Fruit fly (Drosophila melanogaster) whole organism, embryonic: ENCODE results near the gene CG12075.

ENCODE experiments used
- ATbp ChIP-seq: fragments of 200-800 bp; sonication (Bioruptor generic); optimal IDR thresholded peaks from 2 replicates; lab custom pipeline; 2017; ENCODE audit warnings: missing biosample characterization, mild to moderate bottlenecking, missing genetic modification characterization, missing genetic modification reagents
- B-H2 ChIP-seq: fragments of 200-800 bp; sonication (Bioruptor generic); optimal IDR thresholded peaks from 2 replicates; lab custom pipeline; 2018; ENCODE audit warnings: missing biosample characterization, mild to moderate bottlenecking, missing genetic modification characterization
- Blimp-1 ChIP-seq: fragments of 200-800 bp; sonication (Bioruptor generic); optimal IDR thresholded peaks from 3 replicates; lab custom pipeline; 2018; ENCODE audit warnings: missing biosample characterization, missing genetic modification characterization, mild to moderate bottlenecking, moderate library complexity, missing genetic modification reagents
- CG11093 ChIP-seq: fragments of 200-800 bp; sonication (Bioruptor generic); IDR thresholded peaks from 3 replicates; pipeline ENCODE4 v1.3.6; 2022; ENCODE audit warnings: missing biosample characterization, missing genetic modification characterization
- CG12219 ChIP-seq: fragments of 200-800 bp; sonication (Bioruptor generic); optimal IDR thresholded peaks from 3 replicates; lab custom pipeline; 2018; ENCODE audit warnings: missing biosample characterization, mild to moderate bottlenecking, missing genetic modification characterization
- CG12659 ChIP-seq: fragments of 200-800 bp; sonication (Bioruptor generic); optimal IDR thresholded peaks from 3 replicates; lab custom pipeline; 2017; ENCODE audit warnings: mild to moderate bottlenecking, missing biosample characterization, missing genetic modification reagents, missing genetic modification characterization
- CG13123 ChIP-seq: fragments of 200-800 bp; sonication (Bioruptor generic); optimal IDR thresholded peaks from 2 replicates; lab custom pipeline; 2016; ENCODE audit warnings: missing biosample characterization, missing genetic modification characterization
- CG14014 ChIP-seq: fragments of 200-800 bp; sonication (Bioruptor generic); IDR thresholded peaks from 2 replicates; pipeline ENCODE4 v1.3.6; 2022; ENCODE audit warnings: missing biosample characterization, missing genetic modification characterization
- CG15269 ChIP-seq: fragments of 200-800 bp; sonication (Bioruptor generic); optimal IDR thresholded peaks from 2 replicates; lab custom pipeline; 2018; ENCODE audit warnings: missing biosample characterization, mild to moderate bottlenecking, missing genetic modification characterization, moderate library complexity
- CG15514 ChIP-seq: fragments of 200-800 bp; sonication (Bioruptor generic); optimal IDR thresholded peaks from 3 replicates; lab custom pipeline; 2017; ENCODE audit warnings: missing biosample characterization, missing genetic modification characterization, mild to moderate bottlenecking, moderate library complexity, missing genetic modification reagents
- CG1603 ChIP-seq: fragments of 200-800 bp; sonication (Bioruptor generic); optimal IDR thresholded peaks from 2 replicates; lab custom pipeline; 2019; ENCODE audit warnings: missing biosample characterization, mild to moderate bottlenecking, missing genetic modification characterization, moderate library complexity
- CG1647 ChIP-seq: fragments of 200-800 bp; sonication (Bioruptor generic); optimal IDR thresholded peaks from 3 replicates; lab custom pipeline; 2016; ENCODE audit warnings: missing biosample characterization, missing genetic modification characterization
- CG16813 ChIP-seq: fragments of 200-800 bp; sonication (Bioruptor generic); IDR thresholded peaks from 3 replicates; pipeline ENCODE4 v1.3.6; 2022; ENCODE audit warnings: missing biosample characterization, missing genetic modification characterization; ENCODE audit not compliant: partially characterized antibody
- CG17359 ChIP-seq: fragments of 200-800 bp; sonication (Bioruptor generic); optimal IDR thresholded peaks from 3 replicates; lab custom pipeline; 2018; ENCODE audit warnings: missing biosample characterization, mild to moderate bottlenecking, missing genetic modification characterization, moderate library complexity
- CG32767 ChIP-seq: fragments of 200-800 bp; sonication (Bioruptor generic); IDR thresholded peaks from 2 replicates; pipeline ENCODE4 v1.3.6; 2022; ENCODE audit warnings: missing biosample characterization, missing genetic modification characterization
- CG4730 ChIP-seq: fragments of 200-800 bp; sonication (Bioruptor generic); IDR thresholded peaks from 2 replicates; pipeline ENCODE4 v1.3.6; 2022; ENCODE audit warnings: missing biosample characterization, missing genetic modification characterization
- CG5180 ChIP-seq: fragments of 200-800 bp; sonication (Bioruptor generic); optimal IDR thresholded peaks from 3 replicates; lab custom pipeline; 2017; ENCODE audit warnings: missing biosample characterization, missing genetic modification characterization, mild to moderate bottlenecking, moderate library complexity, missing genetic modification reagents
- CG6254 ChIP-seq: fragments of 200-800 bp; sonication (Bioruptor generic); optimal IDR thresholded peaks from 3 replicates; lab custom pipeline; 2017; ENCODE audit warnings: mild to moderate bottlenecking, missing biosample characterization, missing genetic modification reagents, missing genetic modification characterization
- CG6683 ChIP-seq: fragments of 200-800 bp; sonication (Bioruptor generic); optimal IDR thresholded peaks from 2 replicates; lab custom pipeline; 2017; ENCODE audit warnings: missing biosample characterization, mild to moderate bottlenecking, missing genetic modification characterization, missing genetic modification reagents
- CG7745 ChIP-seq: fragments of 200-800 bp; sonication (Bioruptor generic); optimal IDR thresholded peaks from 2 replicates; lab custom pipeline; 2018; ENCODE audit warnings: missing biosample characterization, mild to moderate bottlenecking, missing genetic modification characterization, moderate library complexity
- D ChIP-seq, 2 experiments: fragments of 200-800 bp in 1 of 2; fragments of >200 bp in 1 of 2; sonication (Bioruptor generic) in 1 of 2; optimal IDR thresholded peaks; 2 replicates in 1 of 2; 3 replicates in 1 of 2; lab custom pipeline; 2017; ENCODE audit warnings: mild to moderate bottlenecking in 1 of 2, missing biosample characterization in 1 of 2, missing genetic modification characterization in 1 of 2, missing genetic modification reagents in 1 of 2
- D19A ChIP-seq: fragments of 200-800 bp; optimal IDR thresholded peaks from 3 replicates; lab custom pipeline; 2019; ENCODE audit warnings: missing biosample characterization, mild to moderate bottlenecking, missing genetic modification characterization, moderate library complexity
- D19B ChIP-seq: fragments of 200-800 bp; sonication (Bioruptor generic); optimal IDR thresholded peaks from 2 replicates; lab custom pipeline; 2017; ENCODE audit warnings: missing biosample characterization, mild to moderate bottlenecking, missing genetic modification characterization
- Deaf1 ChIP-seq: fragments of 200-800 bp; optimal IDR thresholded peaks from 3 replicates; lab custom pipeline; 2019; ENCODE audit warnings: missing biosample characterization, mild to moderate bottlenecking, missing genetic modification characterization, moderate library complexity
- Gug ChIP-seq: fragments of 200-800 bp; sonication (Bioruptor generic); IDR thresholded peaks from 4 replicates; pipeline ENCODE4 v1.3.6; 2022; ENCODE audit warnings: missing biosample characterization, missing genetic modification characterization
- Lim3 ChIP-seq: fragments of 200-800 bp; sonication (Bioruptor generic); IDR thresholded peaks from 2 replicates; pipeline ENCODE4 v1.3.6; 2022; ENCODE audit warnings: missing biosample characterization, missing genetic modification characterization
- Myb ChIP-seq: fragments of 200-800 bp; sonication (Bioruptor generic); optimal IDR thresholded peaks from 2 replicates; lab custom pipeline; 2016; ENCODE audit warnings: missing biosample characterization, missing genetic modification characterization
- Oli ChIP-seq: fragments of 200-800 bp; sonication (Bioruptor generic); optimal IDR thresholded peaks from 2 replicates; lab custom pipeline; 2018; ENCODE audit warnings: missing biosample characterization, mild to moderate bottlenecking, missing genetic modification characterization, moderate library complexity
- al ChIP-seq: fragments of 200-800 bp; sonication (Bioruptor generic); IDR thresholded peaks from 2 replicates; pipeline ENCODE4 v1.3.6; 2022; ENCODE audit warnings: missing biosample characterization, missing genetic modification characterization
- amos ChIP-seq: fragments of 200-800 bp; sonication (Bioruptor generic); IDR thresholded peaks from 2 replicates; pipeline ENCODE4 v1.3.6; 2022; ENCODE audit warnings: missing biosample characterization, missing genetic modification characterization; ENCODE audit not compliant: partially characterized antibody
- bsh ChIP-seq, 2 experiments: fragments of 200-800 bp; sonication (Bioruptor generic); optimal IDR thresholded peaks; 2 replicates each; lab custom pipeline; 2017 to 2018; ENCODE audit warnings: mild to moderate bottlenecking in 2 of 2, missing biosample characterization in 2 of 2, missing genetic modification characterization in 2 of 2, moderate library complexity in 1 of 2
- cwo ChIP-seq: fragments of 200-800 bp; sonication (Bioruptor generic); optimal IDR thresholded peaks from 3 replicates; lab custom pipeline; 2017; ENCODE audit warnings: missing biosample characterization, missing genetic modification characterization, mild to moderate bottlenecking, moderate library complexity, missing genetic modification reagents
- da ChIP-seq: fragments of 200-800 bp; sonication (Bioruptor generic); optimal IDR thresholded peaks from 2 replicates; lab custom pipeline; 2016; ENCODE audit warnings: missing biosample characterization, missing genetic modification characterization
- ems ChIP-seq: fragments of 200-800 bp; sonication (Bioruptor generic); optimal IDR thresholded peaks from 3 replicates; lab custom pipeline; 2016; ENCODE audit warnings: missing biosample characterization, missing genetic modification characterization
- exex ChIP-seq: fragments of 200-800 bp; sonication (Bioruptor generic); optimal IDR thresholded peaks from 4 replicates; lab custom pipeline; 2018; ENCODE audit warnings: missing biosample characterization, mild to moderate bottlenecking, missing genetic modification characterization, moderate library complexity
- gro ChIP-seq: fragments of 200-800 bp; sonication (Bioruptor generic); optimal IDR thresholded peaks from 2 replicates; lab custom pipeline; 2016; ENCODE audit warnings: missing biosample characterization, missing genetic modification characterization
- gt ChIP-seq: fragments of 200-800 bp; sonication (Bioruptor generic); IDR thresholded peaks from 2 replicates; pipeline ENCODE4 v1.3.6; 2022; ENCODE audit warnings: missing biosample characterization, missing genetic modification characterization
- ham ChIP-seq: fragments of 200-800 bp; sonication (Bioruptor generic); IDR thresholded peaks from 2 replicates; pipeline ENCODE4 v1.3.6; 2022; ENCODE audit warnings: missing biosample characterization, missing genetic modification characterization
- insv ChIP-seq, 2 experiments: fragments of 200-800 bp; sonication (Bioruptor generic); optimal IDR thresholded peaks; 3 replicates each; lab custom pipeline; 2016 to 2018; ENCODE audit warnings: missing biosample characterization in 2 of 2, missing genetic modification characterization in 2 of 2
- jigr1 ChIP-seq: fragments of 200-800 bp; sonication (Bioruptor generic); IDR thresholded peaks from 3 replicates; pipeline ENCODE4 v1.3.6; 2022; ENCODE audit warnings: missing biosample characterization, missing genetic modification characterization
- lmd ChIP-seq: fragments of 200-800 bp; sonication (Bioruptor generic); IDR thresholded peaks from 2 replicates; pipeline ENCODE4 v1.3.6; 2022; ENCODE audit warnings: missing biosample characterization, missing genetic modification characterization
- salm ChIP-seq: fragments of 200-800 bp; sonication (Bioruptor generic); optimal IDR thresholded peaks from 2 replicates; lab custom pipeline; 2018; ENCODE audit warnings: missing biosample characterization, mild to moderate bottlenecking, missing genetic modification characterization
- seq ChIP-seq: fragments of 200-800 bp; sonication (Bioruptor generic); IDR thresholded peaks from 2 replicates; pipeline ENCODE4 v1.3.6; 2022; ENCODE audit warnings: missing biosample characterization, missing genetic modification characterization
- tap ChIP-seq: fragments of 200-800 bp; optimal IDR thresholded peaks from 3 replicates; lab custom pipeline; 2019; ENCODE audit warnings: missing biosample characterization, mild to moderate bottlenecking, missing genetic modification characterization, moderate library complexity
- twi ChIP-seq: fragments of 200-800 bp; optimal IDR thresholded peaks from 2 replicates; lab custom pipeline; 2019; ENCODE audit warnings: missing biosample characterization, mild to moderate bottlenecking, missing genetic modification characterization, moderate library complexity
- unpg ChIP-seq: fragments of 200-800 bp; sonication (Bioruptor generic); optimal IDR thresholded peaks from 3 replicates; lab custom pipeline; 2018; ENCODE audit warnings: missing biosample characterization, mild to moderate bottlenecking, missing genetic modification characterization, moderate library complexity
- usp ChIP-seq: fragments of >200 bp; optimal IDR thresholded peaks from 2 replicates; lab custom pipeline; 2017; ENCODE audit warnings: missing biosample characterization, missing genetic modification characterization
- wek ChIP-seq: fragments of 200-800 bp; sonication (Bioruptor generic); optimal IDR thresholded peaks from 3 replicates; lab custom pipeline; 2018; ENCODE audit warnings: missing biosample characterization, mild to moderate bottlenecking, missing genetic modification characterization, moderate library complexity

CG12075 gene

DNA sequence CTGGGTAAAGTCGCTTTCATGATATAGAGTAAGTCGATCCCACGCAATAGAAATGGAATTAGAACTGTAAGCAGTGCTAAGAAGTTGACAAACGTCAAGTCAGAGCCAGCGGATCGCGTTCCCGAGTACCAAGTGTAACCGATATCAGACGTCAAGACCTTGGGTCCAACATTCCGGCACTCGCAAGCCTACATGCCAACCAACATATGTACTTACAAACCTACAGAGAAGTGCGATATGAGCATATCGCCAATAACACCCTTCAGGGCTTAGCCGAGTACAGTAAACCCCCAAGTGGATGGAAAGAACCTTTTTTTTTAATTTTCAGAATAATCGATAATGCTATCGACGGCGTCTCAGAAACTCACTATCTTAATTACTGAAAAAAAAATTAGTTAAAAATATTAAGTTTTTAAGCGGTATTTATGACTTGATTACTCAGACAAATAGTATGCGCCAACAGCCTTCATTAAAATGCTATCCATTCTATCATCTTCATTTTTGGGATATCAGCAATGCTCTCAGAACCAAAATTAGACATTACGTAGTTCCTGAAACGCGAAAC lies 54.4 kb downstream of the CG12075 start (continued):
- no peak for TF ChIP-seq twi (tag; lab: Kevin White, UChicago)
- peak; percentile 36; the same call in 1 of the 2 replicates for TF ChIP-seq CG4730 (GFP tag; lab: Robert Waterston, UW)
- peak; percentile 63 for TF ChIP-seq CG15514 (GFP tag; lab: Kevin White, UChicago)
- peak; percentile 8 for TF ChIP-seq Deaf1 (tag; lab: Kevin White, UChicago)
- TF ChIP-seq D (optimal IDR thresholded peaks at IDR 0.05; lab: Kevin White, UChicago), result no peak
- TF ChIP-seq D (GFP tag; optimal IDR thresholded peaks at IDR 0.05; lab: Kevin White, UChicago), result no peak
- TF ChIP-seq CG14014 (GFP tag; lab: Robert Waterston, UW), result peak; percentile 78
- TF ChIP-seq usp (GFP tag; lab: Kevin White, UChicago), result no peak
- peak; percentile 43 for TF ChIP-seq ems (GFP tag; lab: Kevin White, UChicago)
- peak; percentile 62 for TF ChIP-seq al (GFP tag; lab: Robert Waterston, UW)
- no peak for TF ChIP-seq CG5180 (GFP tag; lab: Kevin White, UChicago)
- TF ChIP-seq Oli (tag; lab: Kevin White, UChicago), result peak; percentile 51
- no peak for TF ChIP-seq D19B (GFP tag; lab: Kevin White, UChicago)
- TF ChIP-seq CG15269 (tag; lab: Kevin White, UChicago), result peak; percentile 74
- no peak for TF ChIP-seq CG16813
- no peak for TF ChIP-seq ham (GFP tag; lab: Robert Waterston, UW)
- TF ChIP-seq Gug (GFP tag; lab: Robert Waterston, UW), result peak; percentile 51; the same call in 1 of the 4 replicates
- TF ChIP-seq Lim3 (GFP tag; lab: Robert Waterston, UW), result 0 out of 2 replicates have a peak, but pooled peaks have one; percentile 18
- no peak for TF ChIP-seq CG7745
- TF ChIP-seq CG6683 (GFP tag; lab: Kevin White, UChicago), result peak; percentile 15
- no peak for TF ChIP-seq CG13123 (GFP tag; lab: Kevin White, UChicago)
- TF ChIP-seq CG11093 (GFP tag; lab: Robert Waterston, UW), result 0 out of 3 replicates have a peak, but pooled peaks have one; percentile 41
- peak; percentile 50 for TF ChIP-seq CG17359 (tag; lab: Kevin White, UChicago)
- 0 out of 2 replicates have a peak, but pooled peaks have one; percentile 35 for TF ChIP-seq CG32767
- TF ChIP-seq amos (GFP tag; lab: Robert Waterston, UW), result no peak
- TF ChIP-seq CG12659 (GFP tag; lab: Kevin White, UChicago), result peak; percentile 58
- no peak for TF ChIP-seq CG1603 (tag; lab: Kevin White, UChicago)
- TF ChIP-seq B-H2 (GFP tag; lab: Kevin White, UChicago), result peak; percentile 37
- TF ChIP-seq insv (GFP tag; optimal IDR thresholded peaks at IDR 0.05; lab: Kevin White, UChicago), result no peak
- TF ChIP-seq jigr1 (GFP tag; lab: Robert Waterston, UW), result no peak
- peak; percentile 42 for TF ChIP-seq CG1647 (GFP tag; lab: Kevin White, UChicago)
- TF ChIP-seq wek (GFP tag; lab: Kevin White, UChicago), result no peak
- TF ChIP-seq seq (GFP tag; lab: Robert Waterston, UW), result peak; percentile 43; the same call in 1 of the 2 replicates
- no peak for TF ChIP-seq ATbp (GFP tag; lab: Kevin White, UChicago)
- peak; percentile 16 for TF ChIP-seq CG12219 (GFP tag; lab: Kevin White, UChicago)
- peak; percentile 75; the same call in 1 of the 2 replicates for TF ChIP-seq lmd (GFP tag; lab: Robert Waterston, UW)
- TF ChIP-seq salm (tag; lab: Kevin White, UChicago), result no peak
- TF ChIP-seq tap, result peak; percentile 20
- peak; percentile 57 for TF ChIP-seq unpg (GFP tag; lab: Kevin White, UChicago)
- no peak for TF ChIP-seq Blimp-1 (GFP tag; lab: Kevin White, UChicago)
- no peak for TF ChIP-seq gt
- TF ChIP-seq D19A (tag; lab: Kevin White, UChicago), result no peak
- TF ChIP-seq da, result no peak
- peak; percentile 78 for TF ChIP-seq exex (tag; lab: Kevin White, UChicago)
- peak; percentile 67 for TF ChIP-seq cwo (GFP tag; lab: Kevin White, UChicago)
- TF ChIP-seq Myb (GFP tag; lab: Kevin White, UChicago), result no peak
- peak; percentile 59 for TF ChIP-seq gro (GFP tag; lab: Kevin White, UChicago)
- peak in 1 of 2 experiments; percentile 32 for TF ChIP-seq bsh (GFP tag; optimal IDR thresholded peaks at IDR 0.05; lab: Kevin White, UChicago)
- TF ChIP-seq CG6254, result no peak
